Worm (Caenorhabditis elegans): ENCODE measurements around the gene efa-6.
A peak's percentile ranks its signal among the peaks of the same experiment; 100 is the strongest.

efa-6 gene

ce11 chrIV:12616943-12617689 is 2.6 kb upstream of the efa-6 start:
- TF ChIP-seq nhr-232 (tag; optimal IDR thresholded peaks at IDR 0.05) (no peak), fkh-10 (GFP tag; optimal IDR thresholded peaks at IDR 0.05) (no peak), pax-1 (tag; optimal IDR thresholded peaks at IDR 0.05) (no peak), K09A11.1 (tag; optimal IDR thresholded peaks at IDR 0.05; ENCODE audit: insufficient read depth) (no peak), ceh-24 (tag; optimal IDR thresholded peaks at IDR 0.05) (no peak), tbx-2 (tag; optimal IDR thresholded peaks at IDR 0.05) (no peak), ceh-30 (tag; optimal IDR thresholded peaks at IDR 0.05) (no peak), F13H6.1 (tag; optimal IDR thresholded peaks at IDR 0.05) (no peak), unc-55 (GFP tag; optimal IDR thresholded peaks at IDR 0.05) (peak; percentile 45), ets-4 (tag; optimal IDR thresholded peaks at IDR 0.05) (no peak), ceh-48 (tag; optimal IDR thresholded peaks at IDR 0.05) (peak; percentile 72), ceh-14 (tag; optimal IDR thresholded peaks at IDR 0.05) (no peak), nfya-1 (tag; optimal IDR thresholded peaks at IDR 0.05) (peak; percentile 99), sox-4 (tag; optimal IDR thresholded peaks at IDR 0.05) (no peak), hlh-8 (tag; optimal IDR thresholded peaks at IDR 0.05) (no peak), tbx-7 (tag; optimal IDR thresholded peaks at IDR 0.05) (no peak), ceh-31 (tag; optimal IDR thresholded peaks at IDR 0.05) (no peak), hlh-6 (tag; optimal IDR thresholded peaks at IDR 0.05) (no peak), C38D4.7 (GFP tag; optimal IDR thresholded peaks at IDR 0.05) (no peak), ztf-16 (tag; optimal IDR thresholded peaks at IDR 0.05) (no peak), dve-1 (tag; optimal IDR thresholded peaks at IDR 0.05) (no peak), ceh-45 (GFP tag; IDR thresholded peaks at IDR 0.05) (no peak), pros-1 (tag; optimal IDR thresholded peaks at IDR 0.05) (no peak), zip-5 (tag; optimal IDR thresholded peaks at IDR 0.05) (peak; percentile 4), hlh-30 (tag; optimal IDR thresholded peaks at IDR 0.05; ENCODE audit: insufficient read depth) (no peak), eyg-1 (tag; optimal IDR thresholded peaks at IDR 0.05) (no peak), ama-1 (optimal IDR thresholded peaks at IDR 0.05) (no peak), rnt-1 (tag; optimal IDR thresholded peaks at IDR 0.05) (no peak), che-1 (tag; optimal IDR thresholded peaks at IDR 0.05) (peak; percentile 0), ahr-1 (tag; optimal IDR thresholded peaks at IDR 0.05) (no peak), C08G9.2 (tag; optimal IDR thresholded peaks at IDR 0.05) (no peak), dmd-4 (tag; optimal IDR thresholded peaks at IDR 0.05; ENCODE audit: borderline replicate concordance) (no peak), fkh-6 (tag; optimal IDR thresholded peaks at IDR 0.05) (no peak), sox-2 (GFP tag; IDR thresholded peaks at IDR 0.05) (no peak), elt-2 (tag; optimal IDR thresholded peaks at IDR 0.05) (no peak), ceh-19 (GFP tag; optimal IDR thresholded peaks at IDR 0.05) (no peak)

DNA sequence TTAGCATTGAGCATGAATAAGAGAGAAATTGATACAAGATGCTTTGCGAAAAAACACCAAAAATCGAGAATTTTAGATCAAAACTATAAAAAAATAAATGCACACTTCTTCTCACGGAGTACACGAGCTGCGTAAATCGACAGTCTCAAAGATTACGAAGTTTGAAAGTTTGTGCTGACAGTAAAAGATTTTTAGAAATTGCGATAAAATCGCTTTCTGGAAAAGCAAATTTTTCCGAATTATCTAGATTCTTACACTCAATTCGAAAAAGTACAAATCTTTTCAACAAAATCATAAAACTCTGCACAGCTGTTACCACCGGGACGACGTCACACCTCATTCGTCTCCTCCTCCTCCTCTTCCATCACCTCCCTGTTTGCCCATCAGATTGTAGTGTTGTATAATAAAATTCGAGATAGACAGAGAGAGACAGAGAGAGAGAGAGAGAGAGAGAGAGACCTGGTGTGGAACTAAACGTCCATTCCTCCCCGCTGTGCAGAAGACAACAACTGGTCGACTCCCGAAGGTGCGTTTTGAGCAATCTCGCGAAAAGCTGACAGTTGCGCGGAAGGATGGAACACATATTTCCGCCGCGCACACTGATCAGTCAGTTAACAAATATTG is 710 bp upstream of the efa-6 start:
- TF ChIP-seq ahr-1 (tag; optimal IDR thresholded peaks at IDR 0.05): no peak
- peak; percentile 21 for TF ChIP-seq nfya-1 (tag; optimal IDR thresholded peaks at IDR 0.05)
- peak; percentile 15 for TF ChIP-seq ceh-18 (tag; optimal IDR thresholded peaks at IDR 0.05)
- TF ChIP-seq tbx-7 (tag; optimal IDR thresholded peaks at IDR 0.05): no peak
- no peak for TF ChIP-seq ceh-24 (tag; optimal IDR thresholded peaks at IDR 0.05)
- no peak for TF ChIP-seq hlh-15 (tag; optimal IDR thresholded peaks at IDR 0.05)
- TF ChIP-seq odd-2 (tag; optimal IDR thresholded peaks at IDR 0.05): no peak
- no peak for TF ChIP-seq pha-2 (tag; optimal IDR thresholded peaks at IDR 0.05)
- no peak for TF ChIP-seq gmeb-2 (tag; optimal IDR thresholded peaks at IDR 0.05)
- peak; percentile 0 for TF ChIP-seq dve-1 (tag; optimal IDR thresholded peaks at IDR 0.05)
- TF ChIP-seq unc-55 (GFP tag; optimal IDR thresholded peaks at IDR 0.05): peak; percentile 28
- no peak for TF ChIP-seq mec-3 (tag; optimal IDR thresholded peaks at IDR 0.05; ENCODE audit: borderline replicate concordance)
- no peak for TF ChIP-seq Y22D7AL.16 (tag; optimal IDR thresholded peaks at IDR 0.05)
- TF ChIP-seq elt-2 (tag; optimal IDR thresholded peaks at IDR 0.05): no peak
- TF ChIP-seq ceh-9 (tag; optimal IDR thresholded peaks at IDR 0.05): no peak
- no peak for TF ChIP-seq T23F11.4 (GFP tag; optimal IDR thresholded peaks at IDR 0.05)
- no peak for TF ChIP-seq ceh-34 (tag; optimal IDR thresholded peaks at IDR 0.05)
- TF ChIP-seq tbx-2 (tag; optimal IDR thresholded peaks at IDR 0.05): peak; percentile 61
- TF ChIP-seq fkh-10 (GFP tag; optimal IDR thresholded peaks at IDR 0.05): no peak
- no peak for TF ChIP-seq unc-42 (tag; optimal IDR thresholded peaks at IDR 0.05)
- TF ChIP-seq pros-1 (tag; optimal IDR thresholded peaks at IDR 0.05): no peak
- no peak for TF ChIP-seq ceh-45 (GFP tag; IDR thresholded peaks at IDR 0.05)
- TF ChIP-seq hlh-30 (tag; optimal IDR thresholded peaks at IDR 0.05; ENCODE audit: insufficient read depth): no peak
- TF ChIP-seq ceh-14 (tag; optimal IDR thresholded peaks at IDR 0.05): no peak
- TF ChIP-seq pqm-1 (tag; optimal IDR thresholded peaks at IDR 0.05): no peak
- no peak for TF ChIP-seq pax-1 (tag; optimal IDR thresholded peaks at IDR 0.05)
- TF ChIP-seq hlh-13 (GFP tag; optimal IDR thresholded peaks at IDR 0.05): no peak
- peak; percentile 24 for TF ChIP-seq fkh-6 (tag; optimal IDR thresholded peaks at IDR 0.05)
- TF ChIP-seq che-1 (tag; optimal IDR thresholded peaks at IDR 0.05): no peak

Measured in whole organism, late embryonic.